Worm (Caenorhabditis elegans) whole organism, L4 larva: Measurements from ENCODE around the gene oig-8.
A peak's percentile ranks its signal among the peaks of the same experiment; 100 is the strongest.
"Not testable (repeated sequence)": the region's sequence is repeated elsewhere in the genome, so short reads cannot be mapped to it uniquely, and the experiment has no call there.

Experiments used
- D1046.2 ChIP-seq: fragments of 200-800 bp; sonication (Bioruptor generic); IDR thresholded peaks from 2 replicates; pipeline ENCODE4 v1.3.6; 2022; ENCODE audit warnings: missing genetic modification characterization, missing compliant biosample characterization
- F26F4.8 ChIP-seq: fragments of 200-800 bp; sonication (Bioruptor generic); conservative IDR thresholded peaks from 2 replicates; pipeline ENCODE4 v1.3.6; 2022; ENCODE audit warnings: missing genetic modification characterization, missing compliant biosample characterization
- T20F7.1 ChIP-seq: fragments of 200-800 bp; sonication (Bioruptor generic); optimal IDR thresholded peaks from 2 replicates; lab custom pipeline; 2018; ENCODE audit warnings: mild to moderate bottlenecking, missing genetic modification characterization, missing compliant biosample characterization
- Y75B8A.6 ChIP-seq: fragments of 200-800 bp; sonication (Bioruptor generic); IDR thresholded peaks from 2 replicates; pipeline ENCODE4 v1.3.6; 2022; ENCODE audit warnings: missing genetic modification reagents, missing genetic modification characterization, missing compliant biosample characterization
- ZK337.2 ChIP-seq: fragments of 200-800 bp; sonication (Bioruptor generic); IDR thresholded peaks from 2 replicates; pipeline ENCODE4 v1.3.6; 2022; ENCODE audit warnings: missing genetic modification reagents, missing genetic modification characterization, missing compliant biosample characterization
- ZK546.5 ChIP-seq, 2 experiments: sonication (generic microtip); optimal IDR thresholded peaks; 2 replicates each; lab custom pipeline; 2017; ENCODE audit warnings: missing biosample characterization in 2 of 2, missing genetic modification characterization in 2 of 2
- ama-1 ChIP-seq: fragments of 150-350 bp; optimal IDR thresholded peaks from 2 replicates; lab custom pipeline; 2014; ENCODE audit warnings: inconsistent platforms, mixed read lengths
- ceh-62 ChIP-seq: sonication (generic microtip); optimal IDR thresholded peaks from 2 replicates; lab custom pipeline; 2017; ENCODE audit warnings: missing biosample characterization, missing genetic modification characterization
- ceh-82 ChIP-seq: sonication (generic microtip); optimal IDR thresholded peaks from 2 replicates; lab custom pipeline; 2017; ENCODE audit warnings: missing biosample characterization, missing genetic modification characterization
- ces-1 ChIP-seq: fragments of 150-350 bp; sonication (generic microtip); optimal IDR thresholded peaks from 4 replicates; lab custom pipeline; 2014; ENCODE audit warnings: missing biosample characterization, missing genetic modification reagents, missing genetic modification characterization
- daf-12 ChIP-seq: fragments of 150-350 bp; optimal IDR thresholded peaks from 2 replicates; lab custom pipeline; 2014; ENCODE audit warnings: missing biosample characterization, missing genetic modification reagents, missing genetic modification characterization
- daf-16 ChIP-seq, 3 experiments: sonication (generic microtip); optimal IDR thresholded peaks; 2 replicates each; lab custom pipeline; 2016 to 2017; ENCODE audit warnings: missing genetic modification characterization in 3 of 3, missing genetic modification reagents in 3 of 3, mild to moderate bottlenecking in 2 of 3, missing compliant biosample characterization in 2 of 3, missing biosample characterization in 1 of 3, moderate library complexity in 1 of 3
- daf-19 ChIP-seq: fragments of 200-800 bp; sonication (Bioruptor generic); conservative IDR thresholded peaks from 2 replicates; pipeline ENCODE4 v1.3.6; 2022; ENCODE audit warnings: missing genetic modification characterization, missing compliant biosample characterization
- dmd-6 ChIP-seq: fragments of 200-800 bp; sonication (Bioruptor generic); IDR thresholded peaks from 2 replicates; pipeline ENCODE4 v1.3.6; 2022; ENCODE audit warnings: missing genetic modification reagents, missing genetic modification characterization, missing compliant biosample characterization
- dmd-9 ChIP-seq: fragments of 200-800 bp; sonication (Bioruptor generic); IDR thresholded peaks from 2 replicates; pipeline ENCODE4 v1.3.6; 2022; ENCODE audit warnings: missing genetic modification reagents, missing genetic modification characterization, missing compliant biosample characterization
- dve-1 ChIP-seq: sonication (generic microtip); optimal IDR thresholded peaks from 2 replicates; lab custom pipeline; 2017; ENCODE audit warnings: antibody characterized with exemption, mild to moderate bottlenecking, missing genetic modification characterization, missing compliant biosample characterization; ENCODE audit not compliant: insufficient read depth
- egl-43 ChIP-seq: fragments of 200-800 bp; sonication (Bioruptor generic); IDR thresholded peaks from 2 replicates; pipeline ENCODE4 v1.3.6; 2022; ENCODE audit warnings: missing genetic modification reagents, missing genetic modification characterization, missing compliant biosample characterization
- fos-1 ChIP-seq: fragments of 150-350 bp; optimal IDR thresholded peaks from 2 replicates; lab custom pipeline; 2014; ENCODE audit warnings: missing biosample characterization, missing genetic modification characterization
- gei-8 ChIP-seq: fragments of 200-800 bp; sonication (Bioruptor generic); optimal IDR thresholded peaks from 2 replicates; lab custom pipeline; 2018; ENCODE audit warnings: mild to moderate bottlenecking, missing genetic modification characterization, missing compliant biosample characterization
- hmg-1.1 ChIP-seq: fragments of 200-800 bp; sonication (Bioruptor generic); IDR thresholded peaks from 2 replicates; pipeline ENCODE4 v1.3.6; 2022; ENCODE audit warnings: missing genetic modification reagents, missing genetic modification characterization, missing compliant biosample characterization
- lin-1 ChIP-seq: fragments of 200-800 bp; sonication (Bioruptor generic); IDR thresholded peaks from 2 replicates; pipeline ENCODE4 v1.3.6; 2022; ENCODE audit warnings: missing genetic modification reagents, missing genetic modification characterization, missing compliant biosample characterization
- lin-29 ChIP-seq: fragments of 200-800 bp; sonication (Bioruptor generic); IDR thresholded peaks from 2 replicates; pipeline ENCODE4 v1.3.6; 2022; ENCODE audit warnings: missing genetic modification reagents, missing genetic modification characterization, missing compliant biosample characterization
- lin-38 ChIP-seq: fragments of 200-800 bp; sonication (Bioruptor generic); IDR thresholded peaks from 2 replicates; pipeline ENCODE4 v1.3.6; 2022; ENCODE audit warnings: missing genetic modification reagents, missing genetic modification characterization, missing compliant biosample characterization
- mdl-1 ChIP-seq, 2 experiments: fragments of 150-350 bp in 1 of 2; sonication (generic microtip) in 1 of 2; optimal IDR thresholded peaks; 2 replicates each; lab custom pipeline; 2014 to 2017; ENCODE audit warnings: missing biosample characterization in 2 of 2, missing genetic modification characterization in 2 of 2
- mes-2 ChIP-seq: sonication (generic microtip); optimal IDR thresholded peaks from 2 replicates; lab custom pipeline; 2016; ENCODE audit warnings: missing genotype, mild to moderate bottlenecking, missing genetic modification characterization, missing compliant biosample characterization; ENCODE audit not compliant: poor library complexity, severe bottlenecking
- mxl-2 ChIP-seq: fragments of 200-800 bp; sonication (Bioruptor generic); conservative IDR thresholded peaks from 2 replicates; pipeline ENCODE4 v1.3.6; 2022; ENCODE audit warnings: missing genetic modification reagents, missing genetic modification characterization, missing compliant biosample characterization
- nhr-11 ChIP-seq: fragments of 150-350 bp; optimal IDR thresholded peaks from 2 replicates; lab custom pipeline; 2014; ENCODE audit warnings: missing biosample characterization, missing genetic modification characterization
- nhr-237 ChIP-seq: sonication (generic microtip); optimal IDR thresholded peaks from 2 replicates; lab custom pipeline; 2017; ENCODE audit warnings: missing biosample characterization, missing genetic modification characterization
- nhr-28 ChIP-seq: fragments of 150-350 bp; optimal IDR thresholded peaks from 2 replicates; lab custom pipeline; 2014; ENCODE audit warnings: missing biosample characterization, missing genetic modification characterization
- php-3 ChIP-seq: fragments of 200-800 bp; sonication (Bioruptor generic); IDR thresholded peaks from 2 replicates; pipeline ENCODE4 v1.3.6; 2022; ENCODE audit warnings: missing genetic modification reagents, missing genetic modification characterization, missing compliant biosample characterization
- pqm-1 ChIP-seq: sonication (generic microtip); optimal IDR thresholded peaks from 2 replicates; lab custom pipeline; 2017; ENCODE audit warnings: missing biosample characterization, missing genetic modification characterization
- rbr-2 ChIP-seq: sonication (generic microtip); optimal IDR thresholded peaks from 2 replicates; lab custom pipeline; 2016; ENCODE audit warnings: missing genotype, missing genetic modification characterization, missing compliant biosample characterization
- sdz-12 ChIP-seq: fragments of 200-800 bp; sonication (Bioruptor generic); optimal IDR thresholded peaks from 2 replicates; lab custom pipeline; 2018; ENCODE audit warnings: mild to moderate bottlenecking, missing genetic modification characterization, missing compliant biosample characterization
- set-16 ChIP-seq: fragments of 200-800 bp; sonication (Bioruptor generic); IDR thresholded peaks from 2 replicates; pipeline ENCODE4 v1.3.6; 2022; ENCODE audit warnings: missing genetic modification reagents, missing genetic modification characterization, missing compliant biosample characterization
- tra-1 ChIP-seq: fragments of 200-800 bp; sonication (Bioruptor generic); IDR thresholded peaks from 2 replicates; pipeline ENCODE4 v1.3.6; 2022; ENCODE audit warnings: missing genetic modification reagents, missing genetic modification characterization, missing compliant biosample characterization
- zfp-2 ChIP-seq: sonication (generic microtip); optimal IDR thresholded peaks from 2 replicates; lab custom pipeline; 2016; ENCODE audit warnings: mild to moderate bottlenecking, missing genetic modification characterization, missing compliant biosample characterization
- ztf-11 ChIP-seq: fragments of 150-350 bp; optimal IDR thresholded peaks from 2 replicates; lab custom pipeline; 2014; ENCODE audit warnings: missing biosample characterization, missing genetic modification characterization
- ztf-7 ChIP-seq: fragments of 150-350 bp; optimal IDR thresholded peaks from 2 replicates; lab custom pipeline; 2014; ENCODE audit warnings: missing biosample characterization, missing genetic modification characterization

oig-8 gene

DNA sequence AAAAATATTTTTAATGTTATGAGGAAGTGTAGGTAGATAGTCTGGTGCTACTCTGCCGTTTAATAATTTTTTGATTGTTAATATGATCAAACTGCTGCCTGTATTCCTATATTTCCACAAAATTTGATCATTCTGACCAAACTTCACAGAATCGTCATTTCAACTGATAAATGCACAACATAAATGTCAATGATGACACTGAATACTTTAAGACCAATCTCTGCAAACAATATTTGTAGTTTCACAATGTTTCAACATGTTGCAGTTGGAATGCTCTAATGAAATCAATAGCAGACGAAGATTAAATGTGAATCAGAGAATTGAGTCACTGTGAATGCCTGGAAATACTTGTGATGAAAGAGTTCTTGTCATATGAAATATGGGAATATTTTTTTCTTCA lies 19.2 kb downstream of the oig-8 start:
- no peak for TF ChIP-seq sdz-12 (GFP tag; lab: Kevin White, UChicago)
- no peak for TF ChIP-seq daf-12
- no peak for TF ChIP-seq ztf-7
- TF ChIP-seq F26F4.8 (GFP tag; lab: Robert Waterston, UW) = no peak
- TF ChIP-seq ceh-82 = no peak
- no peak for TF ChIP-seq mxl-2
- TF ChIP-seq nhr-11 = no peak
- no peak for TF ChIP-seq lin-1 (GFP tag; lab: Robert Waterston, UW)
- TF ChIP-seq zfp-2 (tag; lab: Kevin White, UChicago) = no peak
- no peak for TF ChIP-seq ces-1
- peak; percentile 59 for TF ChIP-seq pqm-1 (tag; lab: Kevin White, UChicago)
- TF ChIP-seq set-16 (GFP tag; lab: Robert Waterston, UW) = no peak
- no peak for TF ChIP-seq dmd-9 (GFP tag; lab: Robert Waterston, UW)
- peak; percentile 26 for TF ChIP-seq T20F7.1
- peak; percentile 35; the same call in 1 of the 2 replicates for TF ChIP-seq dmd-6 (GFP tag; lab: Robert Waterston, UW)
- no peak for TF ChIP-seq lin-29
- TF ChIP-seq tra-1 (GFP tag; lab: Robert Waterston, UW) = no peak
- TF ChIP-seq D1046.2 (GFP tag; lab: Robert Waterston, UW) = no peak
- no peak for TF ChIP-seq daf-19 (GFP tag; lab: Robert Waterston, UW)
- no peak for TF ChIP-seq fos-1 (tag; lab: Kevin White, UChicago)
- no peak for TF ChIP-seq lin-38
- TF ChIP-seq daf-16 (GFP tag; optimal IDR thresholded peaks at IDR 0.05; lab: Kevin White, UChicago) = no peak
- TF ChIP-seq daf-16 (tag; optimal IDR thresholded peaks at IDR 0.05; lab: Kevin White, UChicago) = peak; percentile 1
- no peak for TF ChIP-seq ceh-62 (tag; lab: Kevin White, UChicago)
- no peak for TF ChIP-seq mdl-1 (tag; optimal IDR thresholded peaks at IDR 0.05; lab: Kevin White, UChicago)
- no peak for TF ChIP-seq egl-43 (GFP tag; lab: Robert Waterston, UW)
- no peak for TF ChIP-seq hmg-1.1 (GFP tag; lab: Robert Waterston, UW)
- no peak for TF ChIP-seq rbr-2 (tag; lab: Kevin White, UChicago)
- TF ChIP-seq ZK546.5 (tag; optimal IDR thresholded peaks at IDR 0.05; lab: Kevin White, UChicago) = no peak
- TF ChIP-seq ztf-11 (tag; lab: Kevin White, UChicago) = no peak
- peak; percentile 52 for TF ChIP-seq nhr-28 (tag; lab: Kevin White, UChicago)

- no peak for TF ChIP-seq gei-8 (GFP tag; lab: Kevin White, UChicago)
- TF ChIP-seq nhr-28 (tag; lab: Kevin White, UChicago) = peak; percentile 42
- peak; percentile 83 for TF ChIP-seq pqm-1 (tag; lab: Kevin White, UChicago)
- TF ChIP-seq ZK337.2 (GFP tag; lab: Robert Waterston, UW) = no peak
- TF ChIP-seq php-3 (GFP tag; lab: Robert Waterston, UW) = 0 out of 2 replicates have a peak, but pooled peaks have one; percentile 25
- TF ChIP-seq egl-43 (GFP tag; lab: Robert Waterston, UW) = no peak
- peak; percentile 5 for TF ChIP-seq dve-1 (tag; lab: Kevin White, UChicago)
- TF ChIP-seq Y75B8A.6 (GFP tag; lab: Robert Waterston, UW) = no peak
These were observed 20.5 kb downstream of the oig-8 start for ce11 chrII:6628397-6628796.

DNA sequence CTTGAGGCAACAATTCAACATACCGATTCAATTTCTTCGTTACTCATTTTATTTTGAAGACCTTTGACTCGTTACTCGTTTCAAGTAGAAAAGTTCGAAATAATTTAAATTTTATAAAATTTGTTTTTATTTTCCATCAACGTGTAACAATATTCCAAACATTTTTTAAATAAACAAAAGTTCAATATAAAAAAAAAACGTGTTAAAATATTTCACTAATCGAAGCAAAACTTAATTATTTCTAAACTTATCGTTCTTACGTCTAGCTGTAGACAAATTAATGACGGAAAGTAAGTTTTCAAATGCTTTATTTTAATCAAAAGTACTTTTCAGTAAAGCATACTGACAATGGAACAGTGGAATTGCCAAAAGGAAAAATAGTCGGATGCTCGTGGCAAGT lies 21.7 kb downstream of the oig-8 start, which contains the start of the genes F54H5.5 and F54H5.2:
F54H5.5 (minus strand) TSS at position 101 of the 400 bp plus-strand sequence.
F54H5.2 (plus strand) TSS at position 303 of the 400 bp plus-strand sequence.
- TF ChIP-seq mes-2 (tag; lab: Kevin White, UChicago); ama-1 (lab: Kevin White, UChicago); nhr-237 (tag; lab: Kevin White, UChicago): not testable (repeated sequence)
